Worm (Caenorhabditis elegans) whole organism, L4 larva: Measurements from ENCODE around the gene srx-97.

Experiments
- aly-2 ChIP-seq: sonication (generic microtip); optimal IDR thresholded peaks from 2 replicates; lab custom pipeline; 2018; ENCODE audit warnings: missing biosample characterization, missing genetic modification characterization
- dmd-9 ChIP-seq: fragments of 200-800 bp; sonication (Bioruptor generic); IDR thresholded peaks from 2 replicates; pipeline ENCODE4 v1.3.6; 2022; ENCODE audit warnings: missing genetic modification reagents, missing genetic modification characterization, missing compliant biosample characterization
- lin-15B ChIP-seq: fragments of 150-350 bp; sonication (generic microtip); optimal IDR thresholded peaks from 3 replicates; lab custom pipeline; 2014; ENCODE audit warnings: missing biosample characterization, missing genetic modification characterization
- lsy-2 ChIP-seq, 2 experiments: fragments of 150-350 bp in 1 of 2; sonication (generic microtip) in 1 of 2; optimal IDR thresholded peaks; 2 replicates each; lab custom pipeline; 2014 to 2017; ENCODE audit warnings: missing biosample characterization in 2 of 2, missing genetic modification characterization in 2 of 2
- mdl-1 ChIP-seq, 2 experiments: fragments of 150-350 bp in 1 of 2; sonication (generic microtip) in 1 of 2; optimal IDR thresholded peaks; 2 replicates each; lab custom pipeline; 2014 to 2017; ENCODE audit warnings: missing biosample characterization in 2 of 2, missing genetic modification characterization in 2 of 2
- mep-1 ChIP-seq: fragments of 150-350 bp; sonication (generic microtip); optimal IDR thresholded peaks from 3 replicates; lab custom pipeline; 2014; ENCODE audit warnings: missing biosample characterization, missing genetic modification characterization
- nhr-237 ChIP-seq: sonication (generic microtip); optimal IDR thresholded peaks from 2 replicates; lab custom pipeline; 2017; ENCODE audit warnings: missing biosample characterization, missing genetic modification characterization
- nhr-6 ChIP-seq: fragments of 150-350 bp; optimal IDR thresholded peaks from 2 replicates; lab custom pipeline; 2014; ENCODE audit warnings: missing biosample characterization, missing genetic modification characterization
- ztf-11 ChIP-seq: fragments of 150-350 bp; optimal IDR thresholded peaks from 2 replicates; lab custom pipeline; 2014; ENCODE audit warnings: missing biosample characterization, missing genetic modification characterization

DNA sequence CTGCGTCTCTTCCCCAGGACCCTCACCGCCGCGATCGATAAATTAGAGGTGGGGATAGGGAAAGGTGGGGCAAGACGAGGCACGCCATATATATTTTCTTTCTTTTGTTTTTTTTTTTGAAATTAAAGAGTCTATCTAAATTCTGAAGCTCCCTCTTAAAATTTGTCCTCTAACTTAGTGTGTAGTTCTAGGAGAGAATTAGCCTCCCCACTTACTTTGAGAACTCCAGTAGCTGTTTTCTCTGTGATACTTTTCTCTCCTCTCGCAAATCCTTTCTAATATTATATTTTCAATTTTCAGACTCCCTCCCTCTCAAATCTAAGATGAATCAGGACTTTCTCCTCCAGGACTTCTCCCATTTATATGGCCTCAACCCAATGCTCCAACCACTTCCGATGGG, 47.2 kb downstream of the srx-97 start, which contains the start of gene M151.7:
- TF ChIP-seq nhr-237 (tag; lab: Kevin White, UChicago) (no peak), mdl-1 (tag; optimal IDR thresholded peaks at IDR 0.05; lab: Kevin White, UChicago) (no peak), lin-15B (no peak), aly-2 (tag; lab: Kevin White, UChicago) (no peak), dmd-9 (GFP tag; lab: Robert Waterston, UW) (no peak), lsy-2 (tag; optimal IDR thresholded peaks at IDR 0.05; lab: Kevin White, UChicago) (no peak), nhr-6 (no peak), ztf-11 (no peak), mep-1 (tag; lab: Kevin White, UChicago) (no peak)
